Fruit fly (Drosophila melanogaster) whole organism, adult: ENCODE measurements around the gene Trc8.

ENCODE experiments used
- CG1620 ChIP-seq: fragments of 200-800 bp; sonication (Bioruptor generic); optimal IDR thresholded peaks from 2 replicates; lab custom pipeline; 2016; ENCODE audit warnings: missing biosample characterization, missing genetic modification characterization
- CG33017 ChIP-seq: fragments of 200-800 bp; sonication (Bioruptor generic); optimal IDR thresholded peaks from 2 replicates; lab custom pipeline; 2018; ENCODE audit warnings: missing biosample characterization, mild to moderate bottlenecking, missing genetic modification characterization, moderate library complexity
- CG5204 ChIP-seq: fragments of 200-800 bp; sonication (Bioruptor generic); optimal IDR thresholded peaks from 2 replicates; lab custom pipeline; 2016; ENCODE audit warnings: missing biosample characterization, missing genetic modification characterization
- CG7045 ChIP-seq: fragments of 200-800 bp; sonication (Bioruptor generic); optimal IDR thresholded peaks from 2 replicates; lab custom pipeline; 2017; ENCODE audit warnings: missing biosample characterization, mild to moderate bottlenecking, missing genetic modification characterization
- bab1 ChIP-seq: fragments of 200-800 bp; sonication (Bioruptor generic); optimal IDR thresholded peaks from 3 replicates; lab custom pipeline; 2019; ENCODE audit warnings: missing biosample characterization, mild to moderate bottlenecking, missing genetic modification characterization, moderate library complexity
- cnc ChIP-seq, 2 experiments: fragments of >200 bp; optimal IDR thresholded peaks; 2 replicates each; lab custom pipeline; 2017
- kay ChIP-seq: fragments of 200-800 bp; sonication (Bioruptor generic); peaks from one replicate; lab custom pipeline; 2016; ENCODE audit warnings: missing biosample characterization, missing genetic modification characterization, borderline replicate concordance
- ovo ChIP-seq: fragments of 200-800 bp; sonication (Bioruptor generic); optimal IDR thresholded peaks from 2 replicates; lab custom pipeline; 2016; ENCODE audit warnings: missing biosample characterization, missing genetic modification characterization
- pad ChIP-seq: fragments of 200-800 bp; sonication (Bioruptor generic); optimal IDR thresholded peaks from 3 replicates; lab custom pipeline; 2017; ENCODE audit warnings: missing biosample characterization, missing genetic modification characterization, mild to moderate bottlenecking, moderate library complexity, missing genetic modification reagents
- toe ChIP-seq: fragments of 200-800 bp; sonication (Bioruptor generic); optimal IDR thresholded peaks from 2 replicates; lab custom pipeline; 2016; ENCODE audit warnings: missing biosample characterization, missing genetic modification characterization

dm6 chr3R:29540948-29541741 is 37.5 kb upstream of the Trc8 start:
- TF ChIP-seq bab1 (no peak), pad (GFP tag; lab: Kevin White, UChicago) (no peak), CG1620 (GFP tag; lab: Kevin White, UChicago) (no peak), toe (GFP tag; lab: Kevin White, UChicago) (no peak), kay (GFP tag; lab: Kevin White, UChicago) (no peak), cnc (optimal IDR thresholded peaks at IDR 0.05; lab: Kevin White, UChicago) (no peak), ovo (GFP tag; lab: Kevin White, UChicago) (no peak), CG7045 (GFP tag; lab: Kevin White, UChicago) (no peak), CG5204 (GFP tag; lab: Kevin White, UChicago) (no peak), CG33017 (tag; lab: Kevin White, UChicago) (no peak)
